Fruit fly (Drosophila melanogaster) whole organism, embryonic: ENCODE results near the gene Sb.
A peak's percentile ranks its signal among the peaks of the same experiment; 100 is the strongest.

Experiments
- CG10209 ChIP-seq: fragments of 200-800 bp; sonication (Bioruptor generic); optimal IDR thresholded peaks from 3 replicates; lab custom pipeline; 2017; ENCODE audit warnings: missing biosample characterization, mild to moderate bottlenecking, missing genetic modification characterization, missing genetic modification reagents
- CG10267 ChIP-seq: fragments of 200-800 bp; sonication (Bioruptor generic); optimal IDR thresholded peaks from 2 replicates; lab custom pipeline; 2018; ENCODE audit warnings: missing biosample characterization, mild to moderate bottlenecking, missing genetic modification characterization, moderate library complexity
- CG10654 ChIP-seq: fragments of 200-800 bp; sonication (Bioruptor generic); optimal IDR thresholded peaks from 2 replicates; lab custom pipeline; 2016; ENCODE audit warnings: missing biosample characterization, missing genetic modification characterization
- CG11504 ChIP-seq: fragments of 200-800 bp; sonication (Bioruptor generic); optimal IDR thresholded peaks from 3 replicates; lab custom pipeline; 2019; ENCODE audit warnings: missing biosample characterization, mild to moderate bottlenecking, missing genetic modification characterization, moderate library complexity
- CG12071 ChIP-seq: fragments of 200-800 bp; sonication (Bioruptor generic); optimal IDR thresholded peaks from 3 replicates; lab custom pipeline; 2018; ENCODE audit warnings: missing biosample characterization, mild to moderate bottlenecking, missing genetic modification characterization
- CG12659 ChIP-seq: fragments of 200-800 bp; sonication (Bioruptor generic); optimal IDR thresholded peaks from 3 replicates; lab custom pipeline; 2017; ENCODE audit warnings: mild to moderate bottlenecking, missing biosample characterization, missing genetic modification reagents, missing genetic modification characterization
- CG13424 ChIP-seq: fragments of 200-800 bp; sonication (Bioruptor generic); optimal IDR thresholded peaks from 2 replicates; lab custom pipeline; 2019; ENCODE audit warnings: missing biosample characterization, mild to moderate bottlenecking, missing genetic modification characterization, moderate library complexity
- CG14441 ChIP-seq: fragments of 200-800 bp; sonication (Bioruptor generic); IDR thresholded peaks from 2 replicates; pipeline ENCODE4 v1.3.6; 2022; ENCODE audit warnings: missing biosample characterization, missing genetic modification characterization
- CG14860 ChIP-seq: fragments of 200-800 bp; sonication (Bioruptor generic); IDR thresholded peaks from 3 replicates; pipeline ENCODE4 v1.3.6; 2022; ENCODE audit warnings: missing biosample characterization, missing genetic modification characterization; ENCODE audit not compliant: partially characterized antibody
- CG1603 ChIP-seq: fragments of 200-800 bp; sonication (Bioruptor generic); optimal IDR thresholded peaks from 2 replicates; lab custom pipeline; 2019; ENCODE audit warnings: missing biosample characterization, mild to moderate bottlenecking, missing genetic modification characterization, moderate library complexity
- CG1832 ChIP-seq: fragments of 200-800 bp; sonication (Bioruptor generic); optimal IDR thresholded peaks from 2 replicates; lab custom pipeline; 2017; ENCODE audit warnings: missing biosample characterization, mild to moderate bottlenecking, missing genetic modification characterization, inconsistent platforms
- CG18764 ChIP-seq: fragments of 200-800 bp; sonication (Bioruptor generic); optimal IDR thresholded peaks from 3 replicates; lab custom pipeline; 2016; ENCODE audit warnings: missing biosample characterization, missing genetic modification characterization
- CG33213 ChIP-seq: fragments of 200-800 bp; sonication (Bioruptor generic); optimal IDR thresholded peaks from 3 replicates; lab custom pipeline; 2016; ENCODE audit warnings: missing biosample characterization, missing genetic modification characterization
- CG4617 ChIP-seq: fragments of 200-800 bp; sonication (Bioruptor generic); optimal IDR thresholded peaks from 3 replicates; lab custom pipeline; 2016; ENCODE audit warnings: missing biosample characterization, missing genetic modification characterization, borderline replicate concordance
- CG5953 ChIP-seq: fragments of 200-800 bp; sonication (Bioruptor generic); IDR thresholded peaks from 2 replicates; pipeline ENCODE4 v1.3.6; 2022; ENCODE audit warnings: missing biosample characterization, missing genetic modification characterization
- CG7745 ChIP-seq: fragments of 200-800 bp; sonication (Bioruptor generic); optimal IDR thresholded peaks from 2 replicates; lab custom pipeline; 2018; ENCODE audit warnings: missing biosample characterization, mild to moderate bottlenecking, missing genetic modification characterization, moderate library complexity
- CG7963 ChIP-seq: fragments of 200-800 bp; sonication (Bioruptor generic); IDR thresholded peaks from 3 replicates; pipeline ENCODE4 v1.3.6; 2022; ENCODE audit warnings: missing biosample characterization, missing genetic modification characterization; ENCODE audit not compliant: partially characterized antibody
- CG8089 ChIP-seq: fragments of 200-800 bp; sonication (Bioruptor generic); optimal IDR thresholded peaks from 3 replicates; lab custom pipeline; 2016; ENCODE audit warnings: missing biosample characterization, missing genetic modification characterization
- CG8290 ChIP-seq, 3 experiments: fragments of 200-800 bp; sonication (Bioruptor generic); optimal IDR thresholded peaks; 2 replicates each; lab custom pipeline; 2016 to 2019; ENCODE audit warnings: missing biosample characterization in 3 of 3, missing genetic modification characterization in 3 of 3, mild to moderate bottlenecking in 2 of 3, moderate library complexity in 1 of 3
- CG9876 ChIP-seq: fragments of 200-800 bp; sonication (Bioruptor generic); optimal IDR thresholded peaks from 2 replicates; lab custom pipeline; 2016; ENCODE audit warnings: missing biosample characterization, missing genetic modification characterization
- CkIIα-i1 ChIP-seq: fragments of 200-800 bp; sonication (Bioruptor generic); IDR thresholded peaks from 2 replicates; pipeline ENCODE4 v1.3.6; 2022; ENCODE audit warnings: missing biosample characterization, missing genetic modification characterization
- Deaf1 ChIP-seq: fragments of 200-800 bp; optimal IDR thresholded peaks from 3 replicates; lab custom pipeline; 2019; ENCODE audit warnings: missing biosample characterization, mild to moderate bottlenecking, missing genetic modification characterization, moderate library complexity
- Dfd ChIP-seq, 2 experiments: fragments of >200 bp; optimal IDR thresholded peaks; 2 replicates each; lab custom pipeline; 2017; ENCODE audit warnings: missing biosample characterization in 2 of 2, missing genetic modification characterization in 2 of 2
- Dll ChIP-seq: fragments of 200-800 bp; sonication (Bioruptor generic); IDR thresholded peaks from 4 replicates; pipeline ENCODE4 v1.3.6; 2022; ENCODE audit warnings: missing biosample characterization, missing genetic modification characterization; ENCODE audit not compliant: partially characterized antibody
- Dref ChIP-seq: fragments of 200-800 bp; sonication (Bioruptor generic); IDR thresholded peaks from 2 replicates; pipeline ENCODE4 v1.3.6; 2022; ENCODE audit warnings: missing biosample characterization, missing genetic modification characterization
- Elba2 ChIP-seq: fragments of 200-800 bp; sonication (Bioruptor generic); optimal IDR thresholded peaks from 3 replicates; lab custom pipeline; 2016; ENCODE audit warnings: missing biosample characterization, missing genetic modification characterization
- H15 ChIP-seq: fragments of 200-800 bp; sonication (Bioruptor generic); IDR thresholded peaks from 3 replicates; pipeline ENCODE4 v1.3.6; 2022; ENCODE audit warnings: missing biosample characterization, missing genetic modification characterization
- NK7.1 ChIP-seq: fragments of 200-800 bp; sonication (Bioruptor generic); optimal IDR thresholded peaks from 3 replicates; lab custom pipeline; 2016; ENCODE audit warnings: missing biosample characterization, missing genetic modification characterization
- Nf-YB ChIP-seq: fragments of 200-800 bp; sonication (Bioruptor generic); optimal IDR thresholded peaks from 3 replicates; lab custom pipeline; 2019; ENCODE audit warnings: missing biosample characterization, mild to moderate bottlenecking, missing genetic modification characterization, moderate library complexity
- Six4 ChIP-seq: fragments of 200-800 bp; sonication (Bioruptor generic); optimal IDR thresholded peaks from 2 replicates; lab custom pipeline; 2016; ENCODE audit warnings: missing biosample characterization, missing genetic modification characterization
- Sry-δ ChIP-seq: fragments of 200-800 bp; sonication (Bioruptor generic); optimal IDR thresholded peaks from 2 replicates; lab custom pipeline; 2016; ENCODE audit warnings: missing biosample characterization, missing genetic modification characterization
- Taf1 ChIP-seq: fragments of 200-800 bp; sonication (Bioruptor generic); IDR thresholded peaks from 2 replicates; pipeline ENCODE4 v1.3.6; 2022; ENCODE audit warnings: missing biosample characterization, missing genetic modification characterization
- Trl ChIP-seq, 3 experiments: fragments of >200 bp in 2 of 3; fragments of 200-800 bp in 1 of 3; sonication (Bioruptor generic) in 1 of 3; optimal IDR thresholded peaks; 2 replicates in 1 of 3; 3 replicates in 2 of 3; lab custom pipeline; 2016 to 2017; ENCODE audit warnings: missing biosample characterization in 1 of 3, missing genetic modification characterization in 1 of 3
- bbx ChIP-seq: fragments of 200-800 bp; sonication (Bioruptor generic); IDR thresholded peaks from 2 replicates; pipeline ENCODE4 v1.3.6; 2022; ENCODE audit warnings: missing biosample characterization, missing genetic modification characterization; ENCODE audit not compliant: partially characterized antibody
- cg ChIP-seq: fragments of 200-800 bp; sonication (Bioruptor generic); optimal IDR thresholded peaks from 3 replicates; lab custom pipeline; 2019; ENCODE audit warnings: missing biosample characterization, mild to moderate bottlenecking, missing genetic modification characterization, moderate library complexity
- dan ChIP-seq: fragments of 200-800 bp; sonication (Bioruptor generic); IDR thresholded peaks from 2 replicates; pipeline ENCODE4 v1.3.6; 2022; ENCODE audit warnings: missing biosample characterization, missing genetic modification characterization
- jumu ChIP-seq: fragments of 200-800 bp; sonication (Bioruptor generic); optimal IDR thresholded peaks from 3 replicates; lab custom pipeline; 2016; ENCODE audit warnings: missing biosample characterization, missing genetic modification characterization
- ken ChIP-seq: fragments of 200-800 bp; sonication (Bioruptor generic); IDR thresholded peaks from 3 replicates; pipeline ENCODE4 v1.3.6; 2022; ENCODE audit warnings: missing biosample characterization, missing genetic modification characterization
- lola ChIP-seq, 3 experiments: fragments of >200 bp in 2 of 3; fragments of 200-800 bp in 1 of 3; sonication (Bioruptor generic) in 1 of 3; optimal IDR thresholded peaks; 2 replicates each; lab custom pipeline; 2017 to 2019; ENCODE audit warnings: missing biosample characterization in 3 of 3, missing genetic modification characterization in 3 of 3, mild to moderate bottlenecking in 1 of 3, moderate library complexity in 1 of 3
- org-1 ChIP-seq: fragments of 200-800 bp; sonication (Bioruptor generic); optimal IDR thresholded peaks from 2 replicates; lab custom pipeline; 2017; ENCODE audit warnings: missing biosample characterization, missing genetic modification characterization
- psq ChIP-seq: fragments of 200-800 bp; sonication (Bioruptor generic); optimal IDR thresholded peaks from 2 replicates; lab custom pipeline; 2017; ENCODE audit warnings: missing biosample characterization, missing genetic modification characterization
- ro ChIP-seq: fragments of 200-800 bp; sonication (Bioruptor generic); IDR thresholded peaks from 2 replicates; pipeline ENCODE4 v1.3.6; 2022; ENCODE audit warnings: missing biosample characterization, missing genetic modification characterization
- sens ChIP-seq: fragments of 200-800 bp; sonication (Bioruptor generic); peaks from one replicate; lab custom pipeline; 2016; ENCODE audit warnings: missing biosample characterization, missing genetic modification characterization
- tap ChIP-seq: fragments of 200-800 bp; optimal IDR thresholded peaks from 3 replicates; lab custom pipeline; 2019; ENCODE audit warnings: missing biosample characterization, mild to moderate bottlenecking, missing genetic modification characterization, moderate library complexity
- tio ChIP-seq: fragments of 200-800 bp; sonication (Bioruptor generic); optimal IDR thresholded peaks from 2 replicates; lab custom pipeline; 2017; ENCODE audit warnings: missing biosample characterization, missing genetic modification characterization, inconsistent platforms
- tna ChIP-seq: fragments of 200-800 bp; sonication (Bioruptor generic); IDR thresholded peaks from 2 replicates; pipeline ENCODE4 v1.3.6; 2022; ENCODE audit warnings: missing biosample characterization, missing genetic modification characterization; ENCODE audit not compliant: partially characterized antibody
- vvl ChIP-seq: fragments of 200-800 bp; sonication (Bioruptor generic); IDR thresholded peaks from 2 replicates; pipeline ENCODE4 v1.3.6; 2022; ENCODE audit warnings: missing biosample characterization, missing genetic modification characterization

The Sb gene

DNA sequence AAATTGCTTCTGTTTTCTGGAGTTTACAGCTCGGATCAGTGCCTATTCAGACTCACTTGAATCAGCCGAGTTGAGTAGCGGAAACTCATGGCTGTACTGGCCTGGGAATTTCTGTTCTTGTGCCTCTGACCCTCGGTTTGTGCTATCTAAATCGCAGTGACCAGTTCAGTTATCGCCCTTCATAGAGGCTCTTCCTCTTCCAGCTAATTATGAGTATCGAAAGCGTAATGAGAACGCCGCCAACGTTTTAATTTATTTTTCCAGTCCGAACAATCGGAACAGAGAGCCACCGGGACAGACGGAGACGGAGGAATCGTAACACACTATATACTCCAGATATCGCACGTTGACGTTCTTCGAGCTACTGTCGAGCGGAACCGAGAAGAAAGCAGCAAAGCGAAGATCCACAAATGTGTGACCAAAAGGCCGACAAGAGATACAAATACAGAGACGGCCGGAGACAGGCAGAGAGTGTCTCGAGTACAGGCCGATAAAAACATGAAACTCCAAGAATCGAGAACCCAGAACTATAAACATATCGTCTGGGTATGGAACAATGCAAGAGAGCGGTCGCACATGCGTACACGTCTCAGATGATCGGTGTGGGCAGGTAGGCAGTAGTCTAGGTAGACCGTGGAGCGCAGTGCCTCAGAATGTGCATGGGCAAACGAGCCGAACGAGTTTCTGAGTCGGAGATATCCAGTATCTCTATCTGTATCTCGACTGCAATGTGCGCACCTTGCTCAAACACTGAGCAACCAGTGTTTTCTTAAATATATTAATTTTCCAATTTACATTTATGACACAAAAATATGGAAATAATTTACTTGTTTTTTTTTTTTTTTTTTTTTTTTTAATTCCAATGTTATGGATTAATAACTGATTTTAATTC lies 44.0 kb upstream of the Sb start (continued):
- no peak for TF ChIP-seq jumu (GFP tag; lab: Kevin White, UChicago)
- TF ChIP-seq CG8290 (GFP tag; optimal IDR thresholded peaks at IDR 0.05; lab: Kevin White, UChicago), result peak; percentile 63
- no peak for TF ChIP-seq CG8290 (tag; optimal IDR thresholded peaks at IDR 0.05; lab: Kevin White, UChicago)
- TF ChIP-seq Trl (optimal IDR thresholded peaks at IDR 0.05; lab: Kevin White, UChicago), result peak; percentile 7 to 34
- TF ChIP-seq Trl (GFP tag; optimal IDR thresholded peaks at IDR 0.05; lab: Kevin White, UChicago), result no peak
- peak; percentile 41 for TF ChIP-seq CG18764 (GFP tag; lab: Kevin White, UChicago)
- no peak for TF ChIP-seq Dref
- TF ChIP-seq Dfd (GFP tag; optimal IDR thresholded peaks at IDR 0.05; lab: Kevin White, UChicago), result no peak
- TF ChIP-seq lola (GFP tag; optimal IDR thresholded peaks at IDR 0.05; lab: Kevin White, UChicago), result peak in 1 of 3 experiments; percentile 72
- TF ChIP-seq sens (GFP tag; lab: Kevin White, UChicago), result peak; percentile 96
- TF ChIP-seq tio (GFP tag; lab: Kevin White, UChicago), result no peak
- peak; percentile 56 for TF ChIP-seq psq (GFP tag; lab: Kevin White, UChicago)
- peak; percentile 39 for TF ChIP-seq Deaf1 (tag; lab: Kevin White, UChicago)
- no peak for TF ChIP-seq Taf1 (GFP tag; lab: Robert Waterston, UW)
- TF ChIP-seq CG12659 (GFP tag; lab: Kevin White, UChicago), result peak; percentile 58
- peak; percentile 74 for TF ChIP-seq CG5953 (GFP tag; lab: Robert Waterston, UW)
- TF ChIP-seq cg (GFP tag; lab: Kevin White, UChicago), result peak; percentile 45
- TF ChIP-seq CG1603 (tag; lab: Kevin White, UChicago), result no peak
- peak; percentile 22 for TF ChIP-seq org-1 (GFP tag; lab: Kevin White, UChicago)
- no peak for TF ChIP-seq CG12071 (GFP tag; lab: Kevin White, UChicago)
- TF ChIP-seq CG13424 (tag; lab: Kevin White, UChicago), result peak; percentile 48
- TF ChIP-seq CG11504 (tag; lab: Kevin White, UChicago), result peak; percentile 98
- TF ChIP-seq CG4617 (GFP tag; lab: Kevin White, UChicago), result peak; percentile 35
- peak; percentile 93 for TF ChIP-seq vvl
- peak; percentile 44 for TF ChIP-seq Nf-YB (GFP tag; lab: Kevin White, UChicago)
- TF ChIP-seq ken (GFP tag; lab: Robert Waterston, UW), result peak; percentile 42; the same call in 1 of the 3 replicates
- TF ChIP-seq dan (GFP tag; lab: Robert Waterston, UW), result no peak
- TF ChIP-seq tna (GFP tag; lab: Robert Waterston, UW), result no peak
- TF ChIP-seq Dll (GFP tag; lab: Robert Waterston, UW), result no peak
- no peak for TF ChIP-seq Elba2 (GFP tag; lab: Kevin White, UChicago)
- peak; percentile 5 for TF ChIP-seq Sry-δ (GFP tag; lab: Kevin White, UChicago)
- TF ChIP-seq Six4 (GFP tag; lab: Kevin White, UChicago), result peak; percentile 73
- TF ChIP-seq CG10209, result peak; percentile 69
- no peak; the same call in 1 of the 2 replicates for TF ChIP-seq bbx
- TF ChIP-seq CG14860 (GFP tag; lab: Robert Waterston, UW), result no peak
- no peak for TF ChIP-seq NK7.1 (GFP tag; lab: Kevin White, UChicago)
- TF ChIP-seq CG7963 (GFP tag; lab: Robert Waterston, UW), result no peak
- TF ChIP-seq CG14441, result no peak
- TF ChIP-seq CG1832 (GFP tag; lab: Kevin White, UChicago), result no peak
- peak; percentile 78 for TF ChIP-seq H15 (GFP tag; lab: Robert Waterston, UW)
- peak; percentile 30; the same call in 1 of the 2 replicates for TF ChIP-seq ro
- peak; percentile 67 for TF ChIP-seq CG10654 (GFP tag; lab: Kevin White, UChicago)
- peak; percentile 68 for TF ChIP-seq CG10267 (tag; lab: Kevin White, UChicago)
- TF ChIP-seq CkIIα-i1 (GFP tag; lab: Robert Waterston, UW), result no peak
- no peak for TF ChIP-seq CG9876 (GFP tag; lab: Kevin White, UChicago)
- peak; percentile 10 for TF ChIP-seq CG8089
- TF ChIP-seq CG7745 (tag; lab: Kevin White, UChicago), result peak; percentile 10
- peak; percentile 35 for TF ChIP-seq CG33213 (GFP tag; lab: Kevin White, UChicago)
- peak; percentile 71 for TF ChIP-seq tap (tag; lab: Kevin White, UChicago)
